Fruit fly (Drosophila melanogaster) whole organism, embryonic: ENCODE data around the gene zf30C.

Experiments used
- Ada2b ChIP-seq: fragments of 200-800 bp; sonication (Bioruptor generic); IDR thresholded peaks from 2 replicates; pipeline ENCODE4 v1.3.6; 2022; ENCODE audit warnings: missing biosample characterization, missing genetic modification characterization
- CG1024 ChIP-seq: fragments of 200-800 bp; sonication (Bioruptor generic); IDR thresholded peaks from 2 replicates; pipeline ENCODE4 v1.3.6; 2022; ENCODE audit warnings: missing biosample characterization, missing genetic modification characterization
- CG11504 ChIP-seq: fragments of 200-800 bp; sonication (Bioruptor generic); optimal IDR thresholded peaks from 3 replicates; lab custom pipeline; 2019; ENCODE audit warnings: missing biosample characterization, mild to moderate bottlenecking, missing genetic modification characterization, moderate library complexity
- CG12155 ChIP-seq: fragments of 200-800 bp; sonication (Bioruptor generic); optimal IDR thresholded peaks from 3 replicates; lab custom pipeline; 2016; ENCODE audit warnings: missing biosample characterization, missing genetic modification characterization
- CG12744 ChIP-seq: fragments of 200-800 bp; sonication (Bioruptor generic); optimal IDR thresholded peaks from 2 replicates; lab custom pipeline; 2016; ENCODE audit warnings: missing biosample characterization, missing genetic modification characterization
- CG18599 ChIP-seq: fragments of 200-800 bp; sonication (Bioruptor generic); optimal IDR thresholded peaks from 3 replicates; lab custom pipeline; 2017; ENCODE audit warnings: missing biosample characterization, missing genetic modification characterization, mild to moderate bottlenecking, moderate library complexity, missing genetic modification reagents
- CG18619 ChIP-seq: fragments of 200-800 bp; sonication (Bioruptor generic); optimal IDR thresholded peaks from 3 replicates; lab custom pipeline; 2017; ENCODE audit warnings: missing biosample characterization, mild to moderate bottlenecking, missing genetic modification characterization
- CG2120 ChIP-seq: fragments of 200-800 bp; sonication (Bioruptor generic); optimal IDR thresholded peaks from 3 replicates; lab custom pipeline; 2016; ENCODE audit warnings: missing biosample characterization, missing genetic modification characterization
- CG2678 ChIP-seq: fragments of 200-800 bp; sonication (Bioruptor generic); optimal IDR thresholded peaks from 3 replicates; lab custom pipeline; 2019; ENCODE audit warnings: missing biosample characterization, mild to moderate bottlenecking, missing genetic modification characterization, moderate library complexity
- CG30403 ChIP-seq: fragments of 200-800 bp; sonication (Bioruptor generic); optimal IDR thresholded peaks from 3 replicates; lab custom pipeline; 2016; ENCODE audit warnings: missing biosample characterization, missing genetic modification characterization
- CG31224 ChIP-seq: fragments of 200-800 bp; sonication (Bioruptor generic); IDR thresholded peaks from 2 replicates; pipeline ENCODE4 v1.3.6; 2022; ENCODE audit warnings: missing biosample characterization, missing genetic modification characterization
- CG32772 ChIP-seq: fragments of 200-800 bp; sonication (Bioruptor generic); IDR thresholded peaks from 2 replicates; pipeline ENCODE4 v1.3.6; 2022; ENCODE audit warnings: missing biosample characterization, missing genetic modification characterization
- CG3281 ChIP-seq: fragments of 200-800 bp; sonication (Bioruptor generic); optimal IDR thresholded peaks from 3 replicates; lab custom pipeline; 2017; ENCODE audit warnings: missing biosample characterization, mild to moderate bottlenecking, missing genetic modification characterization
- CG3407 ChIP-seq: fragments of 200-800 bp; sonication (Bioruptor generic); optimal IDR thresholded peaks from 2 replicates; lab custom pipeline; 2018; ENCODE audit warnings: missing biosample characterization, mild to moderate bottlenecking, missing genetic modification characterization
- CG4707 ChIP-seq: fragments of 200-800 bp; sonication (Bioruptor generic); optimal IDR thresholded peaks from 2 replicates; lab custom pipeline; 2018; ENCODE audit warnings: missing biosample characterization, mild to moderate bottlenecking, missing genetic modification characterization, moderate library complexity
- CG5180 ChIP-seq: fragments of 200-800 bp; sonication (Bioruptor generic); optimal IDR thresholded peaks from 3 replicates; lab custom pipeline; 2017; ENCODE audit warnings: missing biosample characterization, missing genetic modification characterization, mild to moderate bottlenecking, moderate library complexity, missing genetic modification reagents
- CG6683 ChIP-seq: fragments of 200-800 bp; sonication (Bioruptor generic); optimal IDR thresholded peaks from 2 replicates; lab custom pipeline; 2017; ENCODE audit warnings: missing biosample characterization, mild to moderate bottlenecking, missing genetic modification characterization, missing genetic modification reagents
- CG7786 ChIP-seq: fragments of 200-800 bp; sonication (Bioruptor generic); optimal IDR thresholded peaks from 2 replicates; lab custom pipeline; 2016; ENCODE audit warnings: missing biosample characterization, missing genetic modification characterization
- CG7839 ChIP-seq: fragments of 200-800 bp; sonication (Bioruptor generic); optimal IDR thresholded peaks from 3 replicates; lab custom pipeline; 2018; ENCODE audit warnings: missing biosample characterization, mild to moderate bottlenecking, missing genetic modification characterization, moderate library complexity
- CG8924 ChIP-seq: fragments of 200-800 bp; optimal IDR thresholded peaks from 3 replicates; lab custom pipeline; 2019; ENCODE audit warnings: missing biosample characterization, mild to moderate bottlenecking, missing genetic modification characterization, moderate library complexity
- CG9797 ChIP-seq: fragments of 200-800 bp; sonication (Bioruptor generic); optimal IDR thresholded peaks from 3 replicates; lab custom pipeline; 2018; ENCODE audit warnings: missing biosample characterization, mild to moderate bottlenecking, missing genetic modification characterization
- D19B ChIP-seq: fragments of 200-800 bp; sonication (Bioruptor generic); optimal IDR thresholded peaks from 2 replicates; lab custom pipeline; 2017; ENCODE audit warnings: missing biosample characterization, mild to moderate bottlenecking, missing genetic modification characterization
- Fer1 ChIP-seq: fragments of 200-800 bp; sonication (Bioruptor generic); optimal IDR thresholded peaks from 2 replicates; lab custom pipeline; 2017; ENCODE audit warnings: missing biosample characterization, mild to moderate bottlenecking, missing genetic modification characterization
- GATAe ChIP-seq: fragments of 200-800 bp; sonication (Bioruptor generic); conservative IDR thresholded peaks from 2 replicates; pipeline ENCODE4 v1.3.6; 2022; ENCODE audit warnings: missing biosample characterization, missing genetic modification characterization
- Hmr ChIP-seq: fragments of 200-800 bp; sonication (Bioruptor generic); optimal IDR thresholded peaks from 3 replicates; lab custom pipeline; 2017; ENCODE audit warnings: mild to moderate bottlenecking, missing biosample characterization, missing genetic modification reagents, missing genetic modification characterization
- Med ChIP-seq: fragments of 200-800 bp; sonication (Bioruptor generic); peaks from one replicate; lab custom pipeline; 2016; ENCODE audit warnings: missing biosample characterization, missing genetic modification characterization, mild to moderate bottlenecking, inconsistent platforms, moderate library complexity
- Myb ChIP-seq: fragments of 200-800 bp; sonication (Bioruptor generic); optimal IDR thresholded peaks from 2 replicates; lab custom pipeline; 2016; ENCODE audit warnings: missing biosample characterization, missing genetic modification characterization
- Nf-YA ChIP-seq: fragments of 200-800 bp; sonication (Bioruptor generic); IDR thresholded peaks from 2 replicates; pipeline ENCODE4 v1.3.6; 2022; ENCODE audit warnings: missing biosample characterization, missing genetic modification characterization
- Xbp1 ChIP-seq: fragments of 200-800 bp; sonication (Bioruptor generic); optimal IDR thresholded peaks from 3 replicates; lab custom pipeline; 2016; ENCODE audit warnings: missing biosample characterization, mild to moderate bottlenecking, missing genetic modification characterization
- ac ChIP-seq: fragments of 200-800 bp; sonication (Bioruptor generic); optimal IDR thresholded peaks from 3 replicates; lab custom pipeline; 2017; ENCODE audit warnings: missing biosample characterization, mild to moderate bottlenecking, missing genetic modification characterization
- caup ChIP-seq: fragments of 200-800 bp; sonication (Bioruptor generic); optimal IDR thresholded peaks from 3 replicates; lab custom pipeline; 2017; ENCODE audit warnings: missing biosample characterization, mild to moderate bottlenecking, missing genetic modification characterization, moderate library complexity; ENCODE audit not compliant: severe bottlenecking
- crol ChIP-seq: fragments of 200-800 bp; sonication (Bioruptor generic); IDR thresholded peaks from 2 replicates; pipeline ENCODE4 v1.3.6; 2022; ENCODE audit warnings: missing biosample characterization, missing genetic modification characterization
- dati ChIP-seq: fragments of 200-800 bp; sonication (Bioruptor generic); IDR thresholded peaks from 2 replicates; pipeline ENCODE4 v1.3.6; 2022; ENCODE audit warnings: missing biosample characterization, missing genetic modification characterization
- dmrt99B ChIP-seq: fragments of 200-800 bp; sonication (Bioruptor generic); optimal IDR thresholded peaks from 2 replicates; lab custom pipeline; 2018; ENCODE audit warnings: missing biosample characterization, mild to moderate bottlenecking, missing genetic modification characterization, moderate library complexity
- gem ChIP-seq: fragments of 200-800 bp; sonication (Bioruptor generic); optimal IDR thresholded peaks from 2 replicates; lab custom pipeline; 2019; ENCODE audit warnings: missing biosample characterization, mild to moderate bottlenecking, missing genetic modification characterization, moderate library complexity
- ham ChIP-seq: fragments of 200-800 bp; sonication (Bioruptor generic); IDR thresholded peaks from 2 replicates; pipeline ENCODE4 v1.3.6; 2022; ENCODE audit warnings: missing biosample characterization, missing genetic modification characterization
- hb ChIP-seq: fragments of 200-800 bp; sonication (Bioruptor generic); IDR thresholded peaks from 3 replicates; pipeline ENCODE4 v1.3.6; 2022; ENCODE audit warnings: missing biosample characterization, missing genetic modification characterization; ENCODE audit not compliant: partially characterized antibody
- jumu ChIP-seq: fragments of 200-800 bp; sonication (Bioruptor generic); optimal IDR thresholded peaks from 3 replicates; lab custom pipeline; 2016; ENCODE audit warnings: missing biosample characterization, missing genetic modification characterization
- lab ChIP-seq: fragments of 200-800 bp; sonication (Bioruptor generic); optimal IDR thresholded peaks from 3 replicates; lab custom pipeline; 2017; ENCODE audit warnings: missing biosample characterization, missing genetic modification characterization, mild to moderate bottlenecking, moderate library complexity, missing genetic modification reagents
- lilli ChIP-seq: fragments of 200-800 bp; sonication (Bioruptor generic); optimal IDR thresholded peaks from 3 replicates; lab custom pipeline; 2016; ENCODE audit warnings: missing biosample characterization, missing genetic modification characterization
- nau ChIP-seq: fragments of 200-800 bp; sonication (Bioruptor generic); optimal IDR thresholded peaks from 3 replicates; lab custom pipeline; 2017; ENCODE audit warnings: missing biosample characterization, mild to moderate bottlenecking, missing genetic modification characterization, missing genetic modification reagents
- repo ChIP-seq: fragments of 200-800 bp; sonication (Bioruptor generic); optimal IDR thresholded peaks from 2 replicates; lab custom pipeline; 2016; ENCODE audit warnings: missing biosample characterization, missing genetic modification characterization
- row ChIP-seq: fragments of 200-800 bp; sonication (Bioruptor generic); IDR thresholded peaks from 3 replicates; pipeline ENCODE4 v1.3.6; 2022; ENCODE audit warnings: missing biosample characterization, missing genetic modification characterization
- scrt ChIP-seq: fragments of 200-800 bp; sonication (Bioruptor generic); optimal IDR thresholded peaks from 2 replicates; lab custom pipeline; 2018; ENCODE audit warnings: missing biosample characterization, mild to moderate bottlenecking, missing genetic modification characterization, moderate library complexity
- sens-2 ChIP-seq: fragments of 200-800 bp; sonication (Bioruptor generic); IDR thresholded peaks from 2 replicates; pipeline ENCODE4 v1.3.6; 2022; ENCODE audit warnings: missing biosample characterization, missing genetic modification characterization
- sqz ChIP-seq: fragments of 200-800 bp; sonication (Bioruptor generic); optimal IDR thresholded peaks from 3 replicates; lab custom pipeline; 2018; ENCODE audit warnings: missing biosample characterization, mild to moderate bottlenecking, missing genetic modification characterization
- tx ChIP-seq: fragments of 200-800 bp; sonication (Bioruptor generic); optimal IDR thresholded peaks from 2 replicates; lab custom pipeline; 2016; ENCODE audit warnings: missing biosample characterization, missing genetic modification characterization
- vnd ChIP-seq: fragments of 200-800 bp; sonication (Bioruptor generic); IDR thresholded peaks from 3 replicates; pipeline ENCODE4 v1.3.6; 2022; ENCODE audit warnings: missing biosample characterization, missing genetic modification characterization; ENCODE audit not compliant: partially characterized antibody
- wdn ChIP-seq: fragments of 200-800 bp; sonication (Bioruptor generic); IDR thresholded peaks from 2 replicates; pipeline ENCODE4 v1.3.6; 2022; ENCODE audit warnings: missing biosample characterization, missing genetic modification characterization
- wor ChIP-seq: fragments of 200-800 bp; sonication (Bioruptor generic); IDR thresholded peaks from 2 replicates; pipeline ENCODE4 v1.3.6; 2022; ENCODE audit warnings: missing biosample characterization, missing genetic modification characterization
- zf30C ChIP-seq: fragments of 200-800 bp; sonication (Bioruptor generic); optimal IDR thresholded peaks from 3 replicates; lab custom pipeline; 2018; ENCODE audit warnings: missing biosample characterization, mild to moderate bottlenecking, missing genetic modification characterization

Gene zf30C

dm6 chr2L:9754817-9755216 is 3.3 kb upstream of the zf30C start:
- TF ChIP-seq dati (GFP tag; lab: Robert Waterston, UW), result no peak
- TF ChIP-seq CG7839 (tag; lab: Kevin White, UChicago), result peak; percentile 29
- TF ChIP-seq GATAe (GFP tag; lab: Robert Waterston, UW), result no peak
- peak; percentile 60 for TF ChIP-seq row (GFP tag; lab: Robert Waterston, UW)
- no peak for TF ChIP-seq CG6683
- no peak for TF ChIP-seq Nf-YA
- no peak for TF ChIP-seq tx (GFP tag; lab: Kevin White, UChicago)
- no peak for TF ChIP-seq CG31224 (GFP tag; lab: Robert Waterston, UW)
- no peak for TF ChIP-seq CG12744
- TF ChIP-seq CG18619 (GFP tag; lab: Kevin White, UChicago), result no peak
- no peak for TF ChIP-seq wdn (GFP tag; lab: Robert Waterston, UW)
- peak; percentile 20 for TF ChIP-seq Hmr (GFP tag; lab: Kevin White, UChicago)
- peak; percentile 5 for TF ChIP-seq caup (GFP tag; lab: Kevin White, UChicago)
- no peak for TF ChIP-seq wor (GFP tag; lab: Robert Waterston, UW)
- peak; percentile 15 for TF ChIP-seq gem
- TF ChIP-seq zf30C, result peak; percentile 25
- TF ChIP-seq vnd (GFP tag; lab: Robert Waterston, UW), result no peak
- no peak for TF ChIP-seq CG9797
- no peak for TF ChIP-seq CG1024 (GFP tag; lab: Robert Waterston, UW)
- TF ChIP-seq lab, result peak; percentile 13
- TF ChIP-seq D19B (GFP tag; lab: Kevin White, UChicago), result peak; percentile 32
- peak; percentile 23 for TF ChIP-seq CG11504 (tag; lab: Kevin White, UChicago)
- peak; percentile 32 for TF ChIP-seq CG2120 (GFP tag; lab: Kevin White, UChicago)
- TF ChIP-seq lilli (GFP tag; lab: Kevin White, UChicago), result peak; percentile 13
- TF ChIP-seq Fer1, result peak; percentile 38
- no peak for TF ChIP-seq CG8924 (tag; lab: Kevin White, UChicago)
- no peak for TF ChIP-seq Xbp1
- TF ChIP-seq Med (GFP tag; lab: Kevin White, UChicago), result peak; percentile 37
- TF ChIP-seq CG32772, result no peak
- peak; percentile 24 for TF ChIP-seq scrt (GFP tag; lab: Kevin White, UChicago)
- TF ChIP-seq jumu (GFP tag; lab: Kevin White, UChicago), result no peak
- TF ChIP-seq nau (GFP tag; lab: Kevin White, UChicago), result no peak
- TF ChIP-seq ac (GFP tag; lab: Kevin White, UChicago), result no peak
- no peak for TF ChIP-seq CG30403 (GFP tag; lab: Kevin White, UChicago)
- 0 out of 2 replicates have a peak, but pooled peaks have one; percentile 2 for TF ChIP-seq crol (GFP tag; lab: Robert Waterston, UW)
- TF ChIP-seq dmrt99B (tag; lab: Kevin White, UChicago), result peak; percentile 20
- no peak for TF ChIP-seq CG3407 (GFP tag; lab: Kevin White, UChicago)
- TF ChIP-seq CG5180 (GFP tag; lab: Kevin White, UChicago), result no peak
- no peak for TF ChIP-seq CG4707 (GFP tag; lab: Kevin White, UChicago)
- peak; percentile 43 for TF ChIP-seq CG2678 (tag; lab: Kevin White, UChicago)
- no peak for TF ChIP-seq Ada2b (GFP tag; lab: Robert Waterston, UW)
- TF ChIP-seq hb, result no peak
- TF ChIP-seq CG18599, result peak; percentile 56
- TF ChIP-seq CG3281 (GFP tag; lab: Kevin White, UChicago), result peak; percentile 16
- no peak for TF ChIP-seq CG12155 (GFP tag; lab: Kevin White, UChicago)
- no peak for TF ChIP-seq ham (GFP tag; lab: Robert Waterston, UW)
- TF ChIP-seq CG7786 (GFP tag; lab: Kevin White, UChicago), result no peak
- TF ChIP-seq Myb (GFP tag; lab: Kevin White, UChicago), result peak; percentile 11
- TF ChIP-seq sens-2 (GFP tag; lab: Robert Waterston, UW), result no peak
- TF ChIP-seq sqz (GFP tag; lab: Kevin White, UChicago), result peak; percentile 19
- TF ChIP-seq repo (GFP tag; lab: Kevin White, UChicago), result no peak
